Fruit fly (Drosophila melanogaster): ENCODE measurements around the gene gammaTub23C.

DNA sequence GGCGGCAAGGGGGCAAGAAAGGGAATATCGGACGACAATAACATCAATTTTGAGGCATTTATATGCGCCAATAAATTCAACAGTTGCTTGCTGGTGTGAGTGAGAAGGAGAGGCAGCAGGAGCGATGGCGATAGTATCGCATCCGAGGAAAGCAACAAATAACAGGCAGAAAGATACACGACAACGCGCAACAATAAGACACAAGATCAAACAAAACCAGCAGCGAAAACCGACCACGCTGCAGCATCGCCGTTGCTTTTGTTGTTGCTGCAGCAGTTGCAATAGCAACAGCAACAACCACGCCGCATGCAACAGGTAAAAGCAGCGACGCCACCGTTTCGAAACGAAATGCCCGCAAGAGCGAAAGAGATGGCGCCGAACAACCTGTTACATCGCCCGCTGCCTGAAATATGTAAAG, 27.8 kb downstream of the gammaTub23C start:
- TF ChIP-seq pnt (GFP tag; optimal IDR thresholded peaks at IDR 0.05): no peak
- TF ChIP-seq MBD-R2 (GFP tag; IDR thresholded peaks at IDR 0.05): no peak
- TF ChIP-seq CG18262 (tag; optimal IDR thresholded peaks at IDR 0.05): no peak
- no peak for TF ChIP-seq kay (GFP tag; optimal IDR thresholded peaks at IDR 0.05)
- no peak for TF ChIP-seq CG9876 (GFP tag; optimal IDR thresholded peaks at IDR 0.05)
- no peak for TF ChIP-seq Nf-YC (tag; optimal IDR thresholded peaks at IDR 0.05)
- TF ChIP-seq HLHmδ (GFP tag; optimal IDR thresholded peaks at IDR 0.05): no peak
- TF ChIP-seq CG11695 (GFP tag; IDR thresholded peaks at IDR 0.05): no peak
- no peak for TF ChIP-seq sr (GFP tag; IDR thresholded peaks at IDR 0.05)
- no peak for TF ChIP-seq Hr39 (optimal IDR thresholded peaks at IDR 0.05)
- TF ChIP-seq vvl (GFP tag; IDR thresholded peaks at IDR 0.05): peak; percentile 66; the same call in 1 of the 2 replicates
